Fruit fly (Drosophila melanogaster) whole organism, embryonic: Measurements from ENCODE around the gene Rrp45.

ENCODE experiments used
- Adf1 ChIP-seq: fragments of 200-800 bp; sonication (Bioruptor generic); IDR thresholded peaks from 2 replicates; pipeline ENCODE4 v1.3.6; 2022; ENCODE audit warnings: missing biosample characterization, missing genetic modification characterization
- CG10462 ChIP-seq: fragments of 200-800 bp; sonication (Bioruptor generic); optimal IDR thresholded peaks from 2 replicates; lab custom pipeline; 2016; ENCODE audit warnings: missing biosample characterization, missing genetic modification characterization
- CG10979 ChIP-seq: fragments of 200-800 bp; sonication (Bioruptor generic); optimal IDR thresholded peaks from 2 replicates; lab custom pipeline; 2018; ENCODE audit warnings: missing biosample characterization, mild to moderate bottlenecking, missing genetic modification characterization, moderate library complexity
- CG11696 ChIP-seq: fragments of 200-800 bp; sonication (Bioruptor generic); IDR thresholded peaks from 2 replicates; pipeline ENCODE4 v1.3.6; 2022; ENCODE audit warnings: missing biosample characterization, missing genetic modification characterization
- CG12104 ChIP-seq: fragments of 200-800 bp; sonication (Bioruptor generic); optimal IDR thresholded peaks from 3 replicates; lab custom pipeline; 2016; ENCODE audit warnings: missing biosample characterization, missing genetic modification characterization
- CG12155 ChIP-seq: fragments of 200-800 bp; sonication (Bioruptor generic); optimal IDR thresholded peaks from 3 replicates; lab custom pipeline; 2016; ENCODE audit warnings: missing biosample characterization, missing genetic modification characterization
- CG15011 ChIP-seq: fragments of 200-800 bp; sonication (Bioruptor generic); optimal IDR thresholded peaks from 3 replicates; lab custom pipeline; 2018; ENCODE audit warnings: missing biosample characterization, mild to moderate bottlenecking, missing genetic modification characterization
- CG15479 ChIP-seq: fragments of 200-800 bp; sonication (Bioruptor generic); optimal IDR thresholded peaks from 3 replicates; lab custom pipeline; 2019; ENCODE audit warnings: missing biosample characterization, mild to moderate bottlenecking, missing genetic modification characterization, moderate library complexity
- CG17359 ChIP-seq: fragments of 200-800 bp; sonication (Bioruptor generic); optimal IDR thresholded peaks from 3 replicates; lab custom pipeline; 2018; ENCODE audit warnings: missing biosample characterization, mild to moderate bottlenecking, missing genetic modification characterization, moderate library complexity
- CG2712 ChIP-seq: fragments of 200-800 bp; optimal IDR thresholded peaks from 3 replicates; lab custom pipeline; 2019; ENCODE audit warnings: missing biosample characterization, mild to moderate bottlenecking, missing genetic modification characterization, moderate library complexity
- CG3065 ChIP-seq: fragments of 200-800 bp; sonication (Bioruptor generic); optimal IDR thresholded peaks from 2 replicates; lab custom pipeline; 2016; ENCODE audit warnings: missing biosample characterization, missing genetic modification characterization
- CG42726 ChIP-seq: fragments of 200-800 bp; sonication (Bioruptor generic); IDR thresholded peaks from 2 replicates; pipeline ENCODE4 v1.3.6; 2022; ENCODE audit warnings: missing biosample characterization, missing genetic modification characterization; ENCODE audit not compliant: partially characterized antibody
- CG4404 ChIP-seq: fragments of 200-800 bp; sonication (Bioruptor generic); IDR thresholded peaks from 2 replicates; pipeline ENCODE4 v1.3.6; 2022; ENCODE audit warnings: missing biosample characterization, missing genetic modification characterization
- CG5180 ChIP-seq: fragments of 200-800 bp; sonication (Bioruptor generic); optimal IDR thresholded peaks from 3 replicates; lab custom pipeline; 2017; ENCODE audit warnings: missing biosample characterization, missing genetic modification characterization, mild to moderate bottlenecking, moderate library complexity, missing genetic modification reagents
- CG6689 ChIP-seq: fragments of 200-800 bp; sonication (Bioruptor generic); IDR thresholded peaks from 2 replicates; pipeline ENCODE4 v1.3.6; 2022; ENCODE audit warnings: missing biosample characterization, missing genetic modification characterization
- CG6791 ChIP-seq: fragments of 200-800 bp; sonication (Bioruptor generic); IDR thresholded peaks from 3 replicates; pipeline ENCODE4 v1.3.6; 2022; ENCODE audit warnings: missing biosample characterization, missing genetic modification characterization; ENCODE audit not compliant: partially characterized antibody
- CTCF ChIP-seq: fragments of 200-800 bp; sonication (Bioruptor generic); optimal IDR thresholded peaks from 2 replicates; lab custom pipeline; 2017; ENCODE audit warnings: missing biosample characterization, mild to moderate bottlenecking, missing genetic modification characterization, moderate library complexity
- CoRest ChIP-seq: fragments of 200-800 bp; sonication (Bioruptor generic); optimal IDR thresholded peaks from 3 replicates; lab custom pipeline; 2018; ENCODE audit warnings: missing biosample characterization, mild to moderate bottlenecking, missing genetic modification characterization, moderate library complexity
- Dfd ChIP-seq, 2 experiments: fragments of >200 bp; optimal IDR thresholded peaks; 2 replicates each; lab custom pipeline; 2017; ENCODE audit warnings: missing biosample characterization in 2 of 2, missing genetic modification characterization in 2 of 2
- Dll ChIP-seq: fragments of 200-800 bp; sonication (Bioruptor generic); IDR thresholded peaks from 4 replicates; pipeline ENCODE4 v1.3.6; 2022; ENCODE audit warnings: missing biosample characterization, missing genetic modification characterization; ENCODE audit not compliant: partially characterized antibody
- Ets97D ChIP-seq: fragments of 200-800 bp; sonication (Bioruptor generic); optimal IDR thresholded peaks from 3 replicates; lab custom pipeline; 2016; ENCODE audit warnings: missing biosample characterization, missing genetic modification characterization
- Hey ChIP-seq: fragments of 200-800 bp; sonication (Bioruptor generic); optimal IDR thresholded peaks from 3 replicates; lab custom pipeline; 2018; ENCODE audit warnings: missing biosample characterization, mild to moderate bottlenecking, missing genetic modification characterization
- Hmx ChIP-seq: fragments of 200-800 bp; sonication (Bioruptor generic); optimal IDR thresholded peaks from 2 replicates; lab custom pipeline; 2016; ENCODE audit warnings: missing biosample characterization, missing genetic modification characterization
- Max ChIP-seq: fragments of 200-800 bp; sonication (Bioruptor generic); optimal IDR thresholded peaks from 2 replicates; lab custom pipeline; 2016; ENCODE audit warnings: missing biosample characterization, mild to moderate bottlenecking, missing genetic modification characterization
- Nf-YA ChIP-seq: fragments of 200-800 bp; sonication (Bioruptor generic); IDR thresholded peaks from 2 replicates; pipeline ENCODE4 v1.3.6; 2022; ENCODE audit warnings: missing biosample characterization, missing genetic modification characterization
- Oli ChIP-seq: fragments of 200-800 bp; sonication (Bioruptor generic); optimal IDR thresholded peaks from 2 replicates; lab custom pipeline; 2018; ENCODE audit warnings: missing biosample characterization, mild to moderate bottlenecking, missing genetic modification characterization, moderate library complexity
- Taf1 ChIP-seq: fragments of 200-800 bp; sonication (Bioruptor generic); IDR thresholded peaks from 2 replicates; pipeline ENCODE4 v1.3.6; 2022; ENCODE audit warnings: missing biosample characterization, missing genetic modification characterization
- Usf ChIP-seq: fragments of 200-800 bp; sonication (Bioruptor generic); optimal IDR thresholded peaks from 2 replicates; lab custom pipeline; 2017; ENCODE audit warnings: missing genotype, missing biosample characterization, missing genetic modification characterization
- abd-A ChIP-seq: fragments of 200-800 bp; sonication (Bioruptor generic); optimal IDR thresholded peaks from 3 replicates; lab custom pipeline; 2019; ENCODE audit warnings: missing biosample characterization, mild to moderate bottlenecking, missing genetic modification characterization, moderate library complexity
- bowl ChIP-seq: fragments of 200-800 bp; sonication (Bioruptor generic); IDR thresholded peaks from 2 replicates; pipeline ENCODE4 v1.3.6; 2022; ENCODE audit warnings: missing biosample characterization, missing genetic modification characterization
- cato ChIP-seq: fragments of 200-800 bp; sonication (Bioruptor generic); optimal IDR thresholded peaks from 2 replicates; lab custom pipeline; 2016; ENCODE audit warnings: missing biosample characterization, missing genetic modification characterization, borderline replicate concordance
- caup ChIP-seq: fragments of 200-800 bp; sonication (Bioruptor generic); optimal IDR thresholded peaks from 3 replicates; lab custom pipeline; 2017; ENCODE audit warnings: missing biosample characterization, mild to moderate bottlenecking, missing genetic modification characterization, moderate library complexity; ENCODE audit not compliant: severe bottlenecking
- cg ChIP-seq: fragments of 200-800 bp; sonication (Bioruptor generic); optimal IDR thresholded peaks from 3 replicates; lab custom pipeline; 2019; ENCODE audit warnings: missing biosample characterization, mild to moderate bottlenecking, missing genetic modification characterization, moderate library complexity
- ewg ChIP-seq: fragments of 200-800 bp; sonication (Bioruptor generic); optimal IDR thresholded peaks from 3 replicates; lab custom pipeline; 2017; ENCODE audit warnings: mild to moderate bottlenecking, missing biosample characterization, missing genetic modification reagents, missing genetic modification characterization
- eyg ChIP-seq: fragments of 200-800 bp; sonication (Bioruptor generic); optimal IDR thresholded peaks from 3 replicates; lab custom pipeline; 2016; ENCODE audit warnings: missing biosample characterization, missing genetic modification characterization
- fd102C ChIP-seq: fragments of 200-800 bp; sonication (Bioruptor generic); optimal IDR thresholded peaks from 2 replicates; lab custom pipeline; 2018; ENCODE audit warnings: missing biosample characterization, mild to moderate bottlenecking, missing genetic modification characterization, moderate library complexity
- gcm2 ChIP-seq: fragments of 200-800 bp; sonication (Bioruptor generic); optimal IDR thresholded peaks from 2 replicates; lab custom pipeline; 2016; ENCODE audit warnings: missing biosample characterization, missing genetic modification characterization
- grau ChIP-seq: fragments of 200-800 bp; optimal IDR thresholded peaks from 3 replicates; lab custom pipeline; 2019; ENCODE audit warnings: missing biosample characterization, mild to moderate bottlenecking, missing genetic modification characterization, moderate library complexity
- gro ChIP-seq: fragments of 200-800 bp; sonication (Bioruptor generic); optimal IDR thresholded peaks from 2 replicates; lab custom pipeline; 2016; ENCODE audit warnings: missing biosample characterization, missing genetic modification characterization
- gt ChIP-seq: fragments of 200-800 bp; sonication (Bioruptor generic); IDR thresholded peaks from 2 replicates; pipeline ENCODE4 v1.3.6; 2022; ENCODE audit warnings: missing biosample characterization, missing genetic modification characterization
- kah ChIP-seq: fragments of 200-800 bp; sonication (Bioruptor generic); optimal IDR thresholded peaks from 2 replicates; lab custom pipeline; 2018; ENCODE audit warnings: missing biosample characterization, mild to moderate bottlenecking, missing genetic modification characterization
- ken ChIP-seq: fragments of 200-800 bp; sonication (Bioruptor generic); IDR thresholded peaks from 3 replicates; pipeline ENCODE4 v1.3.6; 2022; ENCODE audit warnings: missing biosample characterization, missing genetic modification characterization
- peb ChIP-seq: fragments of 200-800 bp; sonication (Bioruptor generic); IDR thresholded peaks from 2 replicates; pipeline ENCODE4 v1.3.6; 2022; ENCODE audit warnings: missing biosample characterization, missing genetic modification characterization
- ranshi ChIP-seq: fragments of 200-800 bp; sonication (Bioruptor generic); IDR thresholded peaks from 2 replicates; pipeline ENCODE4 v1.3.6; 2022; ENCODE audit warnings: missing biosample characterization, missing genetic modification characterization
- sc ChIP-seq, 3 experiments: fragments of >200 bp in 2 of 3; fragments of 200-800 bp in 1 of 3; sonication (Bioruptor generic) in 1 of 3; optimal IDR thresholded peaks; 2 replicates in 2 of 3; 3 replicates in 1 of 3; lab custom pipeline; 2017; ENCODE audit warnings: mild to moderate bottlenecking in 1 of 3, missing biosample characterization in 1 of 3, missing genetic modification characterization in 1 of 3, missing genetic modification reagents in 1 of 3
- sim ChIP-seq: fragments of 200-800 bp; sonication (Bioruptor generic); IDR thresholded peaks from 2 replicates; pipeline ENCODE4 v1.3.6; 2022; ENCODE audit warnings: missing biosample characterization, missing genetic modification characterization
- sqz ChIP-seq: fragments of 200-800 bp; sonication (Bioruptor generic); optimal IDR thresholded peaks from 3 replicates; lab custom pipeline; 2018; ENCODE audit warnings: missing biosample characterization, mild to moderate bottlenecking, missing genetic modification characterization
- toy ChIP-seq: fragments of 200-800 bp; sonication (Bioruptor generic); IDR thresholded peaks from 2 replicates; pipeline ENCODE4 v1.3.6; 2022; ENCODE audit warnings: missing biosample characterization, missing genetic modification characterization
- yki ChIP-seq: fragments of >200 bp; optimal IDR thresholded peaks from 3 replicates; lab custom pipeline; 2018
- zfh1 ChIP-seq: fragments of 200-800 bp; sonication (Bioruptor generic); IDR thresholded peaks from 3 replicates; pipeline ENCODE4 v1.3.6; 2022; ENCODE audit warnings: missing biosample characterization, missing genetic modification characterization

Gene Rrp45

DNA sequence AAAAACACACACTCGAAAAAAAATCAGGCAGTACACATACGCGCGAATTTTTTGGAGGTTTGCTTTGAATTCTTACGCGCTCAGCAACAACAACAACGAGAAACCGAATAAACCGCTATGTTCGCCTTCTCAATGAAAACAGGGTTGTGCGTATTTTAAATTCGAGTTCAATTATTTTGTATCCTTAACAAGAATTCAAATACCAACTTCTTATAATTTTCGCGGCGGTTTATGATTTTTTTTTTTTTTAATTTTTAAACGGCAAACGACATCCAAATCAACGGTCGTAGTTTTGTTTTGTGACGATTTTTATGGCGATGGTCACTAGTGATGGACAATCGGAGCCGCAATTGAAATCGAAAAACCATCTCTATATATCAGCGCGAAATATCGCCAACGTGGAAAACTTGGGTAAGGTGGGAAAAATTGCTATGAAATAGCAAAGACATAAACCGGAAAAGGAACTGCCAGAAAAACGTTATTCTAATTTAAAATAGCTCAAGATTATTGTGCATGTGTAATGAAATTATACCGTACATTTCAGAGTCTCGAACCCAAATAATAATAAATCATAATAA, 39.4 kb downstream of the Rrp45 start, which contains the start of gene goe (continued):
- peak; percentile 51; the same call in 1 of the 2 replicates for TF ChIP-seq toy (GFP tag; lab: Robert Waterston, UW)
- peak; percentile 79 for TF ChIP-seq CG12155
- TF ChIP-seq ewg (GFP tag; lab: Kevin White, UChicago): peak; percentile 73
- TF ChIP-seq sim (GFP tag; lab: Robert Waterston, UW): 0 out of 2 replicates have a peak, but pooled peaks have one; percentile 45
- TF ChIP-seq gcm2 (GFP tag; lab: Kevin White, UChicago): peak; percentile 49
- TF ChIP-seq sc (optimal IDR thresholded peaks at IDR 0.05; lab: Kevin White, UChicago): no peak
- TF ChIP-seq sc (GFP tag; optimal IDR thresholded peaks at IDR 0.05; lab: Kevin White, UChicago): peak; percentile 55
- TF ChIP-seq CG12104 (GFP tag; lab: Kevin White, UChicago): peak; percentile 68
- TF ChIP-seq eyg (GFP tag; lab: Kevin White, UChicago): peak; percentile 68
- TF ChIP-seq fd102C (GFP tag; lab: Kevin White, UChicago): peak; percentile 33
- TF ChIP-seq kah (GFP tag; lab: Kevin White, UChicago): peak; percentile 11
- TF ChIP-seq CG15011: peak; percentile 62
- TF ChIP-seq Oli (tag; lab: Kevin White, UChicago): peak; percentile 45
- peak; percentile 53 for TF ChIP-seq cg (GFP tag; lab: Kevin White, UChicago)
- TF ChIP-seq CG5180 (GFP tag; lab: Kevin White, UChicago): no peak
- peak; percentile 62; the same call in 1 of the 2 replicates for TF ChIP-seq bowl (GFP tag; lab: Robert Waterston, UW)
- TF ChIP-seq gro: peak; percentile 94
- peak; percentile 82 for TF ChIP-seq zfh1
- TF ChIP-seq cato (GFP tag; lab: Kevin White, UChicago): peak; percentile 29
- peak; percentile 22; the same call in 1 of the 2 replicates for TF ChIP-seq gt (GFP tag; lab: Robert Waterston, UW)
- TF ChIP-seq sqz (GFP tag; lab: Kevin White, UChicago): no peak
- peak; percentile 73 for TF ChIP-seq CG3065 (GFP tag; lab: Kevin White, UChicago)
- TF ChIP-seq CG6791 (GFP tag; lab: Robert Waterston, UW): peak; percentile 83
- peak; percentile 57 for TF ChIP-seq CG6689 (GFP tag; lab: Robert Waterston, UW)
- peak; percentile 67 for TF ChIP-seq Usf (GFP tag; lab: Kevin White, UChicago)
- no peak for TF ChIP-seq yki
- peak; percentile 95 for TF ChIP-seq CG42726 (GFP tag; lab: Robert Waterston, UW)
- TF ChIP-seq CTCF: peak; percentile 79
- peak; percentile 38; the same call in 1 of the 2 replicates for TF ChIP-seq Taf1
- TF ChIP-seq CoRest (tag; lab: Kevin White, UChicago): peak; percentile 82
- no peak for TF ChIP-seq CG11696 (GFP tag; lab: Robert Waterston, UW)
- TF ChIP-seq abd-A (tag; lab: Kevin White, UChicago): no peak
- TF ChIP-seq peb (GFP tag; lab: Robert Waterston, UW): no peak
- TF ChIP-seq CG17359 (tag; lab: Kevin White, UChicago): peak; percentile 53
- peak; percentile 20; the same call in 1 of the 2 replicates for TF ChIP-seq CG4404 (GFP tag; lab: Robert Waterston, UW)
- TF ChIP-seq CG15479: no peak
- no peak for TF ChIP-seq Dfd (GFP tag; optimal IDR thresholded peaks at IDR 0.05; lab: Kevin White, UChicago)
- TF ChIP-seq CG2712 (tag; lab: Kevin White, UChicago): peak; percentile 53
- TF ChIP-seq CG10979 (tag; lab: Kevin White, UChicago): peak; percentile 30
- TF ChIP-seq ranshi (GFP tag; lab: Robert Waterston, UW): peak; percentile 68
- peak; percentile 40 for TF ChIP-seq Adf1 (GFP tag; lab: Robert Waterston, UW)
- peak; percentile 100 for TF ChIP-seq Ets97D (GFP tag; lab: Kevin White, UChicago)
- TF ChIP-seq Max (GFP tag; lab: Kevin White, UChicago): peak; percentile 37
- TF ChIP-seq Dll: peak; percentile 86
- TF ChIP-seq Hey (tag; lab: Kevin White, UChicago): peak; percentile 64
- peak; percentile 42 for TF ChIP-seq Hmx (GFP tag; lab: Kevin White, UChicago)
- TF ChIP-seq ken (GFP tag; lab: Robert Waterston, UW): peak; percentile 88
- peak; percentile 57; the same call in 1 of the 2 replicates for TF ChIP-seq Nf-YA (GFP tag; lab: Robert Waterston, UW)
- TF ChIP-seq CG10462: peak; percentile 68
- peak; percentile 83 for TF ChIP-seq caup (GFP tag; lab: Kevin White, UChicago)
- peak; percentile 76 for TF ChIP-seq grau (tag; lab: Kevin White, UChicago)
